Worm (Caenorhabditis elegans): ENCODE results near the gene wht-2.

The wht-2 gene

DNA sequence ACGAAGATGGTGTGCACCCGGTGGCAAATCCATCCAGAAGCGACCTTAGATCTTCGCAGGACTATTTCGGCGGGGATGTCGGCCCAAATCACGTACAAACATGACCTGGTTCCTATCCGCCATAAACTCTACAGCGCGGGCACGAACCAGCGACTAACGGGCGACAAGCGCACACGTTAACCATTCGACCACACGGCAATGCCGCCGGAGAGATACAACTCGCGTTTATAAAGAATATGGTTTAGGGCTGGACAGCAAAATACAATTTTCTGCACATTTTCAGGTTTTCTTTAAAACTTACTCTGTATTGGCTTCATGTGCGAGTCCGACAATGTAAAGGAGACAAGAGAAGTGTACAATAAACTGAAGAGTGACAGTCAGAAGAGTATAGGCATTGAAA is 3.8 kb downstream of the wht-2 start (continued):
- peak; percentile 51 for TF ChIP-seq gei-17 (GFP tag; optimal IDR thresholded peaks at IDR 0.05)
- peak; percentile 80 for TF ChIP-seq tlf-1 (GFP tag; optimal IDR thresholded peaks at IDR 0.05)
- TF ChIP-seq ceh-79 (tag; optimal IDR thresholded peaks at IDR 0.05): peak; percentile 99
- TF ChIP-seq ztf-25 (GFP tag; IDR thresholded peaks at IDR 0.05): peak; percentile 98
- TF ChIP-seq C17E4.6 (GFP tag; IDR thresholded peaks at IDR 0.05): peak; percentile 78; the same call in 1 of the 2 replicates
- TF ChIP-seq pbrm-1 (GFP tag; IDR thresholded peaks at IDR 0.05): peak; percentile 75; the same call in 1 of the 2 replicates
- peak; percentile 79 for TF ChIP-seq atf-7 (tag; optimal IDR thresholded peaks at IDR 0.05)
- peak; percentile 95 for TF ChIP-seq nhr-120 (GFP tag; IDR thresholded peaks at IDR 0.05)
- peak; percentile 79 for TF ChIP-seq somi-1 (GFP tag; optimal IDR thresholded peaks at IDR 0.05)
- TF ChIP-seq zfh-2 (GFP tag; conservative IDR thresholded peaks at IDR 0.05): peak; percentile 90
- 0 out of 2 replicates have a peak, but pooled peaks have one; percentile 44 for TF ChIP-seq madf-3 (GFP tag; IDR thresholded peaks at IDR 0.05)
- peak; percentile 70 for TF ChIP-seq F22D6.2 (tag; optimal IDR thresholded peaks at IDR 0.05)
- TF ChIP-seq mxl-1 (tag; optimal IDR thresholded peaks at IDR 0.05): peak; percentile 94
- 0 out of 2 replicates have a peak, but pooled peaks have one; percentile 11 for TF ChIP-seq hmg-20 (GFP tag; IDR thresholded peaks at IDR 0.05)
- TF ChIP-seq attf-6 (GFP tag; IDR thresholded peaks at IDR 0.05): peak; percentile 84
- peak; percentile 85 for TF ChIP-seq ekl-4 (GFP tag; IDR thresholded peaks at IDR 0.05)
- peak; percentile 53 for TF ChIP-seq F57C9.4 (tag; optimal IDR thresholded peaks at IDR 0.05)

DNA sequence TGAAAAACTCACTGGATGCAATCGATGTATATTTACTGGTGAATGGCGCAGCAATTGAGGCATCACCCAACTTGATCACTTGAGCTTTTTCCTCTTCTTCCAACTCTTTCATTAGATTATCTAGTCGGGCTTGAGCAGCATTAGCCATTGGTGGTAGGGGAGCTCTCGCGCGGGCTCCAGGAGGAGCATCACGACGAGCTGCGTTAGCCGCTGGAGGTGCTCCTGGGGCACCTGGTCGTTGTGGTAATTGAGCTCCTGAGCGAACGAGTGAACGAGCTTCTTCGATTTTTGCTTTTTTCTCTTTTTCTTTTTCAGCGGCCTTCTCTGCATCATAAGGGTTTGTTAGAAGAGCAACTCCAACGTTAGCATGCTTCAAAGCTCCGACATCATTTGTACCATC is 4.8 kb downstream of the wht-2 start:
- no peak for TF ChIP-seq ztf-28 (GFP tag; IDR thresholded peaks at IDR 0.05)
- TF ChIP-seq him-1 (tag; optimal IDR thresholded peaks at IDR 0.05): no peak
- no peak for TF ChIP-seq hrde-1 (tag; optimal IDR thresholded peaks at IDR 0.05; ENCODE audit: borderline replicate concordance)
- no peak for TF ChIP-seq repo-1 (tag; optimal IDR thresholded peaks at IDR 0.05)
- TF ChIP-seq zfh-2 (GFP tag; conservative IDR thresholded peaks at IDR 0.05): peak; percentile 78

DNA sequence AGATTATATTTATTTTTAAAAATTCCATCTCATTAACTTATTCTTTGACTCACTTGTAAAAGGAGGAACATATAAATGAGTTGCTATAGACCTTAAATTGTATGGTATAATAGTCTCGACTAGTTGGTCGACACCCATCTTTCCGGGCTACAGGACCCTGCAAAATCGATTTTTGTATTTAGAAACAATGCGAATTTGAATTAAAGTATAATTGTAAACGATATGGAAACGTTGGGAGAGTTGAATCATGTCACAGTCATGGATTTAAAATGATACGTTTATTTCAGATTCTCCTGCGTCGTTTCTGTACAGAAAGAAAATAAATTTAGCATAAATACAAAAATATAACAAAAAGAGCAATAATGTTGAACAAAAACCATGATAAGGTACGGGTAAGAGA is 8.9 kb downstream of the wht-2 start, which contains the start of gene catp-8:
Gene catp-8 (minus strand): TSS at position 157 of the 400 bp plus-strand sequence.
- TF ChIP-seq repo-1 (tag; optimal IDR thresholded peaks at IDR 0.05): peak; percentile 29
- no peak for TF ChIP-seq Y67H2A.10 (GFP tag; conservative IDR thresholded peaks at IDR 0.05)
- peak; percentile 17 for TF ChIP-seq attf-5 (GFP tag; optimal IDR thresholded peaks at IDR 0.05)
- TF ChIP-seq nhr-90 (tag; optimal IDR thresholded peaks at IDR 0.05): no peak
- no peak for TF ChIP-seq ceh-91 (GFP tag; IDR thresholded peaks at IDR 0.05)
- TF ChIP-seq ztf-22 (GFP tag; optimal IDR thresholded peaks at IDR 0.05): no peak
- TF ChIP-seq pha-4 (tag; optimal IDR thresholded peaks at IDR 0.05): no peak
- no peak for TF ChIP-seq K12H6.12 (tag; optimal IDR thresholded peaks at IDR 0.05)
- TF ChIP-seq cebp-1 (GFP tag; IDR thresholded peaks at IDR 0.05): no peak
- peak; percentile 25 for TF ChIP-seq cebp-1 (tag; optimal IDR thresholded peaks at IDR 0.05)
- no peak for TF ChIP-seq F55B11.4 (tag; optimal IDR thresholded peaks at IDR 0.05; ENCODE audit: borderline replicate concordance, insufficient read depth)
- TF ChIP-seq ztf-18 (tag; optimal IDR thresholded peaks at IDR 0.05): no peak
- no peak for TF ChIP-seq gei-17 (GFP tag; optimal IDR thresholded peaks at IDR 0.05)
- TF ChIP-seq lin-26 (GFP tag; IDR thresholded peaks at IDR 0.05): no peak
- no peak for TF ChIP-seq hlh-12 (tag; optimal IDR thresholded peaks at IDR 0.05)
- TF ChIP-seq attf-3 (GFP tag; conservative IDR thresholded peaks at IDR 0.05): no peak
- TF ChIP-seq ZK185.1 (tag; optimal IDR thresholded peaks at IDR 0.05; ENCODE audit: poor library complexity, severe bottlenecking): no peak
- TF ChIP-seq atf-7 (tag; optimal IDR thresholded peaks at IDR 0.05): no peak
- TF ChIP-seq hmg-1.2 (GFP tag; IDR thresholded peaks at IDR 0.05): no peak; the same call in 1 of the 2 replicates
- TF ChIP-seq aptf-2 (GFP tag; conservative IDR thresholded peaks at IDR 0.05): no peak
- no peak for TF ChIP-seq C17E4.6 (GFP tag; IDR thresholded peaks at IDR 0.05)
- TF ChIP-seq ztf-6 (GFP tag; IDR thresholded peaks at IDR 0.05): no peak
- TF ChIP-seq mxl-1 (tag; optimal IDR thresholded peaks at IDR 0.05): no peak
- no peak for TF ChIP-seq Y95B8A.8 (GFP tag; IDR thresholded peaks at IDR 0.05)
- no peak for TF ChIP-seq B0261.1 (tag; optimal IDR thresholded peaks at IDR 0.05)
- peak; percentile 6 for TF ChIP-seq tbp1 (GFP tag; optimal IDR thresholded peaks at IDR 0.05)
- TF ChIP-seq nhr-80 (tag; optimal IDR thresholded peaks at IDR 0.05): peak; percentile 7
- no peak for TF ChIP-seq ccch-3 (GFP tag; optimal IDR thresholded peaks at IDR 0.05)
- no peak for TF ChIP-seq unc-130 (GFP tag; optimal IDR thresholded peaks at IDR 0.05)
- no peak for TF ChIP-seq athp-1 (tag; optimal IDR thresholded peaks at IDR 0.05)
- TF ChIP-seq lin-40 (tag; optimal IDR thresholded peaks at IDR 0.05): no peak
